Fruit fly (Drosophila melanogaster) whole organism, embryonic: ENCODE data around the gene TTLL6B.

Experiments used
- ATbp ChIP-seq: fragments of 200-800 bp; sonication (Bioruptor generic); optimal IDR thresholded peaks from 2 replicates; lab custom pipeline; 2017; ENCODE audit warnings: missing biosample characterization, mild to moderate bottlenecking, missing genetic modification characterization, missing genetic modification reagents
- CG10321 ChIP-seq: fragments of 200-800 bp; sonication (Bioruptor generic); IDR thresholded peaks from 2 replicates; pipeline ENCODE4 v1.3.6; 2022; ENCODE audit warnings: missing biosample characterization, missing genetic modification characterization
- CG10366 ChIP-seq: fragments of 200-800 bp; sonication (Bioruptor generic); IDR thresholded peaks from 2 replicates; pipeline ENCODE4 v1.3.6; 2022; ENCODE audit warnings: missing biosample characterization, missing genetic modification characterization
- CG11695 ChIP-seq: fragments of 200-800 bp; sonication (Bioruptor generic); IDR thresholded peaks from 3 replicates; pipeline ENCODE4 v1.3.6; 2022; ENCODE audit warnings: missing biosample characterization, missing genetic modification characterization
- CG11696 ChIP-seq: fragments of 200-800 bp; sonication (Bioruptor generic); IDR thresholded peaks from 2 replicates; pipeline ENCODE4 v1.3.6; 2022; ENCODE audit warnings: missing biosample characterization, missing genetic modification characterization
- CG12299 ChIP-seq: fragments of 200-800 bp; sonication (Bioruptor generic); optimal IDR thresholded peaks from 2 replicates; lab custom pipeline; 2018; ENCODE audit warnings: missing biosample characterization, mild to moderate bottlenecking, missing genetic modification characterization
- CG1603 ChIP-seq: fragments of 200-800 bp; sonication (Bioruptor generic); optimal IDR thresholded peaks from 2 replicates; lab custom pipeline; 2019; ENCODE audit warnings: missing biosample characterization, mild to moderate bottlenecking, missing genetic modification characterization, moderate library complexity
- CG17186 ChIP-seq: fragments of 200-800 bp; sonication (Bioruptor generic); optimal IDR thresholded peaks from 3 replicates; lab custom pipeline; 2017; ENCODE audit warnings: missing biosample characterization, missing genetic modification reagents, missing genetic modification characterization
- CG17568 ChIP-seq: fragments of 200-800 bp; sonication (Bioruptor generic); optimal IDR thresholded peaks from 2 replicates; lab custom pipeline; 2018; ENCODE audit warnings: missing biosample characterization, mild to moderate bottlenecking, missing genetic modification characterization, moderate library complexity
- CG17829 ChIP-seq: fragments of 200-800 bp; optimal IDR thresholded peaks from 2 replicates; lab custom pipeline; 2019; ENCODE audit warnings: missing biosample characterization, mild to moderate bottlenecking, missing genetic modification characterization, moderate library complexity
- CG1792 ChIP-seq: fragments of 200-800 bp; sonication (Bioruptor generic); optimal IDR thresholded peaks from 2 replicates; lab custom pipeline; 2016; ENCODE audit warnings: missing biosample characterization, missing genetic modification characterization
- CG18599 ChIP-seq: fragments of 200-800 bp; sonication (Bioruptor generic); optimal IDR thresholded peaks from 3 replicates; lab custom pipeline; 2017; ENCODE audit warnings: missing biosample characterization, missing genetic modification characterization, mild to moderate bottlenecking, moderate library complexity, missing genetic modification reagents
- CG2116 ChIP-seq: fragments of 200-800 bp; sonication (Bioruptor generic); optimal IDR thresholded peaks from 3 replicates; lab custom pipeline; 2018; ENCODE audit warnings: missing biosample characterization, mild to moderate bottlenecking, missing genetic modification characterization
- CG2199 ChIP-seq: fragments of 200-800 bp; sonication (Bioruptor generic); IDR thresholded peaks from 3 replicates; pipeline ENCODE4 v1.3.6; 2022; ENCODE audit warnings: missing biosample characterization, missing genetic modification characterization
- CG31388 ChIP-seq: fragments of 200-800 bp; sonication (Bioruptor generic); optimal IDR thresholded peaks from 2 replicates; lab custom pipeline; 2016; ENCODE audit warnings: missing biosample characterization, missing genetic modification characterization
- CG43689 ChIP-seq: fragments of 200-800 bp; sonication (Bioruptor generic); IDR thresholded peaks from 2 replicates; pipeline ENCODE4 v1.3.6; 2022; ENCODE audit warnings: missing biosample characterization, missing genetic modification characterization
- CG5245 ChIP-seq: fragments of 200-800 bp; sonication (Bioruptor generic); optimal IDR thresholded peaks from 3 replicates; lab custom pipeline; 2016; ENCODE audit warnings: missing biosample characterization, missing genetic modification characterization
- CG8765 ChIP-seq: fragments of 200-800 bp; sonication (Bioruptor generic); IDR thresholded peaks from 2 replicates; pipeline ENCODE4 v1.3.6; 2022; ENCODE audit warnings: missing biosample characterization, missing genetic modification characterization
- D ChIP-seq, 2 experiments: fragments of 200-800 bp in 1 of 2; fragments of >200 bp in 1 of 2; sonication (Bioruptor generic) in 1 of 2; optimal IDR thresholded peaks; 2 replicates in 1 of 2; 3 replicates in 1 of 2; lab custom pipeline; 2017; ENCODE audit warnings: mild to moderate bottlenecking in 1 of 2, missing biosample characterization in 1 of 2, missing genetic modification characterization in 1 of 2, missing genetic modification reagents in 1 of 2
- Dad ChIP-seq: fragments of 200-800 bp; sonication (Bioruptor generic); optimal IDR thresholded peaks from 3 replicates; lab custom pipeline; 2016; ENCODE audit warnings: missing biosample characterization, missing genetic modification characterization
- Dbx ChIP-seq: fragments of 200-800 bp; sonication (Bioruptor generic); IDR thresholded peaks from 3 replicates; pipeline ENCODE4 v1.3.6; 2022; ENCODE audit warnings: missing biosample characterization, missing genetic modification characterization
- Dek ChIP-seq: fragments of 200-800 bp; sonication (Bioruptor generic); optimal IDR thresholded peaks from 3 replicates; lab custom pipeline; 2019; ENCODE audit warnings: missing biosample characterization, mild to moderate bottlenecking, missing genetic modification characterization, moderate library complexity
- Ets97D ChIP-seq: fragments of 200-800 bp; sonication (Bioruptor generic); optimal IDR thresholded peaks from 3 replicates; lab custom pipeline; 2016; ENCODE audit warnings: missing biosample characterization, missing genetic modification characterization
- H15 ChIP-seq: fragments of 200-800 bp; sonication (Bioruptor generic); IDR thresholded peaks from 3 replicates; pipeline ENCODE4 v1.3.6; 2022; ENCODE audit warnings: missing biosample characterization, missing genetic modification characterization
- Hey ChIP-seq: fragments of 200-800 bp; sonication (Bioruptor generic); optimal IDR thresholded peaks from 3 replicates; lab custom pipeline; 2018; ENCODE audit warnings: missing biosample characterization, mild to moderate bottlenecking, missing genetic modification characterization
- Jarid2 ChIP-seq: fragments of 200-800 bp; sonication (Bioruptor generic); optimal IDR thresholded peaks from 3 replicates; lab custom pipeline; 2017; ENCODE audit warnings: mild to moderate bottlenecking, missing biosample characterization, missing genetic modification reagents, missing genetic modification characterization
- MTF-1 ChIP-seq: fragments of 200-800 bp; sonication (Bioruptor generic); optimal IDR thresholded peaks from 2 replicates; lab custom pipeline; 2018; ENCODE audit warnings: missing biosample characterization, mild to moderate bottlenecking, missing genetic modification characterization, borderline replicate concordance
- Oli ChIP-seq: fragments of 200-800 bp; sonication (Bioruptor generic); optimal IDR thresholded peaks from 2 replicates; lab custom pipeline; 2018; ENCODE audit warnings: missing biosample characterization, mild to moderate bottlenecking, missing genetic modification characterization, moderate library complexity
- Side ChIP-seq: fragments of 200-800 bp; sonication (Bioruptor generic); optimal IDR thresholded peaks from 2 replicates; lab custom pipeline; 2016; ENCODE audit warnings: missing biosample characterization, missing genetic modification characterization
- Sry-δ ChIP-seq: fragments of 200-800 bp; sonication (Bioruptor generic); optimal IDR thresholded peaks from 2 replicates; lab custom pipeline; 2016; ENCODE audit warnings: missing biosample characterization, missing genetic modification characterization
- Taf1 ChIP-seq: fragments of 200-800 bp; sonication (Bioruptor generic); IDR thresholded peaks from 2 replicates; pipeline ENCODE4 v1.3.6; 2022; ENCODE audit warnings: missing biosample characterization, missing genetic modification characterization
- abd-A ChIP-seq: fragments of 200-800 bp; sonication (Bioruptor generic); optimal IDR thresholded peaks from 3 replicates; lab custom pipeline; 2019; ENCODE audit warnings: missing biosample characterization, mild to moderate bottlenecking, missing genetic modification characterization, moderate library complexity
- ap ChIP-seq: fragments of 200-800 bp; sonication (Bioruptor generic); IDR thresholded peaks from 2 replicates; pipeline ENCODE4 v1.3.6; 2022; ENCODE audit warnings: missing biosample characterization, missing genetic modification characterization
- bab2 ChIP-seq: fragments of 200-800 bp; sonication (Bioruptor generic); optimal IDR thresholded peaks from 2 replicates; lab custom pipeline; 2016; ENCODE audit warnings: missing biosample characterization, missing genetic modification characterization
- crc ChIP-seq: fragments of 200-800 bp; sonication (Bioruptor generic); optimal IDR thresholded peaks from 2 replicates; lab custom pipeline; 2016; ENCODE audit warnings: missing biosample characterization, missing genetic modification characterization
- danr ChIP-seq: fragments of 200-800 bp; sonication (Bioruptor generic); IDR thresholded peaks from 2 replicates; pipeline ENCODE4 v1.3.6; 2022; ENCODE audit warnings: missing biosample characterization, missing genetic modification characterization
- fd64A ChIP-seq: fragments of 200-800 bp; sonication (Bioruptor generic); optimal IDR thresholded peaks from 3 replicates; lab custom pipeline; 2018; ENCODE audit warnings: missing biosample characterization, mild to moderate bottlenecking, missing genetic modification characterization
- gem ChIP-seq: fragments of 200-800 bp; sonication (Bioruptor generic); optimal IDR thresholded peaks from 2 replicates; lab custom pipeline; 2019; ENCODE audit warnings: missing biosample characterization, mild to moderate bottlenecking, missing genetic modification characterization, moderate library complexity
- gro ChIP-seq: fragments of 200-800 bp; sonication (Bioruptor generic); optimal IDR thresholded peaks from 2 replicates; lab custom pipeline; 2016; ENCODE audit warnings: missing biosample characterization, missing genetic modification characterization
- hbn ChIP-seq: fragments of 200-800 bp; sonication (Bioruptor generic); IDR thresholded peaks from 2 replicates; pipeline ENCODE4 v1.3.6; 2022; ENCODE audit warnings: missing biosample characterization, missing genetic modification characterization; ENCODE audit not compliant: partially characterized antibody
- jumu ChIP-seq: fragments of 200-800 bp; sonication (Bioruptor generic); optimal IDR thresholded peaks from 3 replicates; lab custom pipeline; 2016; ENCODE audit warnings: missing biosample characterization, missing genetic modification characterization
- lmd ChIP-seq: fragments of 200-800 bp; sonication (Bioruptor generic); IDR thresholded peaks from 2 replicates; pipeline ENCODE4 v1.3.6; 2022; ENCODE audit warnings: missing biosample characterization, missing genetic modification characterization
- otp ChIP-seq: fragments of 200-800 bp; sonication (Bioruptor generic); IDR thresholded peaks from 3 replicates; pipeline ENCODE4, ENCODE4 v1.3.6; 2022; ENCODE audit warnings: missing biosample characterization, missing genetic modification characterization
- pum ChIP-seq: fragments of 200-800 bp; sonication (Bioruptor generic); optimal IDR thresholded peaks from 2 replicates; lab custom pipeline; 2016; ENCODE audit warnings: missing biosample characterization, missing genetic modification characterization
- ranshi ChIP-seq: fragments of 200-800 bp; sonication (Bioruptor generic); IDR thresholded peaks from 2 replicates; pipeline ENCODE4 v1.3.6; 2022; ENCODE audit warnings: missing biosample characterization, missing genetic modification characterization
- row ChIP-seq: fragments of 200-800 bp; sonication (Bioruptor generic); IDR thresholded peaks from 3 replicates; pipeline ENCODE4 v1.3.6; 2022; ENCODE audit warnings: missing biosample characterization, missing genetic modification characterization
- run ChIP-seq: fragments of 200-800 bp; sonication (Bioruptor generic); optimal IDR thresholded peaks from 3 replicates; lab custom pipeline; 2018; ENCODE audit warnings: missing biosample characterization, mild to moderate bottlenecking, missing genetic modification characterization
- sd ChIP-seq: fragments of 200-800 bp; sonication (Bioruptor generic); optimal IDR thresholded peaks from 3 replicates; lab custom pipeline; 2018; ENCODE audit warnings: missing biosample characterization, mild to moderate bottlenecking, missing genetic modification characterization, moderate library complexity
- tx ChIP-seq: fragments of 200-800 bp; sonication (Bioruptor generic); optimal IDR thresholded peaks from 2 replicates; lab custom pipeline; 2016; ENCODE audit warnings: missing biosample characterization, missing genetic modification characterization

Gene TTLL6B

DNA sequence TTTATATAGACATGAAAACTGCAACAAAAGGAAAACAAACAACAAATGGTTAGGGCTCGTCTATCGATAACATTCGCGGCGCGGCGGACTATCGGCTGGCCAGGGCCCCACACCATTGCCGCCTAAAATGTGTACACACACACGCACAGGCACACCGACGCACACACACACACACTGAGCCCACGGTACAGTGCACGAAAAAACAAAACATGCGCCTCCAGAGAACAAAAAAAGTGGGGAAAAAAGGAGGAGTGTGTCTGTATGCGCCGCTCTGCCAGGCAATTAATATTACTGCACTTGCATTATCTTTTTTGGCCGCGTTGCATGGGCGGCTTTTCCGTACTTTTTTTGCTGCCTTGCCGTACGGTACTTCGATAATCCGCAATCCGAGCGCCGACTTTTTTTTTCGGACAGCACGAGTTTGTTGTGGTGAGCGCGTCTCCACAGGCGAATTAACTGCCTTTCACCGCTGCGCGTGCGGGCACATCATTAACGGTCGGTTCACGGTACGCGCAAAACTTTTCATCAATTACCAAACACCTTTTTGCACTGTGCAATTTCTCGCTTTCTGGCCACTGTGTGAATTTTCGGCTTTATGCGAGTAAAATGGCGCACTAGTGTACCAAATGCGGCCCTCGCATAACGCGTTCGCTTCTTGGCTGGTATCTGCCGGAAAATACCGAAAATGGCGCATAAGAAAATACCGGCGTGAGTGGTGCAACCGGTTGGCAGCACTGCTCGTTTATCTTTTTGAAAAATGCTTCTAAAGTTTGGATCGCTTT lies 12.8 kb upstream of the TTLL6B start, which contains the start of gene woc (continued):
- no peak for TF ChIP-seq ATbp (GFP tag; lab: Kevin White, UChicago)
- peak; percentile 62 for TF ChIP-seq jumu (GFP tag; lab: Kevin White, UChicago)
- TF ChIP-seq CG43689 (GFP tag; lab: Robert Waterston, UW), result no peak
- no peak for TF ChIP-seq gro
- peak; percentile 72 for TF ChIP-seq row (GFP tag; lab: Robert Waterston, UW)
- TF ChIP-seq sd, result no peak
- peak; percentile 39 for TF ChIP-seq pum (GFP tag; lab: Kevin White, UChicago)
- TF ChIP-seq danr, result peak; percentile 60; the same call in 1 of the 2 replicates
- TF ChIP-seq H15 (GFP tag; lab: Robert Waterston, UW), result no peak
- peak; percentile 66 for TF ChIP-seq CG18599 (GFP tag; lab: Kevin White, UChicago)
- TF ChIP-seq CG11696, result peak; percentile 26; the same call in 1 of the 2 replicates
- TF ChIP-seq CG2116 (GFP tag; lab: Kevin White, UChicago), result peak; percentile 63
- TF ChIP-seq CG17829 (tag; lab: Kevin White, UChicago), result no peak
- no peak for TF ChIP-seq CG31388 (GFP tag; lab: Kevin White, UChicago)
- TF ChIP-seq CG5245, result no peak
- peak; percentile 91 for TF ChIP-seq D (optimal IDR thresholded peaks at IDR 0.05; lab: Kevin White, UChicago)
- no peak for TF ChIP-seq D (GFP tag; optimal IDR thresholded peaks at IDR 0.05; lab: Kevin White, UChicago)
- TF ChIP-seq Dek, result no peak
- no peak for TF ChIP-seq Dad
- TF ChIP-seq Dbx, result peak; percentile 68
- peak; percentile 65 for TF ChIP-seq Side (GFP tag; lab: Kevin White, UChicago)
- TF ChIP-seq gem (tag; lab: Kevin White, UChicago), result no peak
- no peak for TF ChIP-seq Jarid2 (GFP tag; lab: Kevin White, UChicago)
- TF ChIP-seq CG17186 (GFP tag; lab: Kevin White, UChicago), result peak; percentile 88
- TF ChIP-seq Ets97D (GFP tag; lab: Kevin White, UChicago), result peak; percentile 76
- peak; percentile 49 for TF ChIP-seq tx
- TF ChIP-seq CG17568 (GFP tag; lab: Kevin White, UChicago), result no peak
- no peak for TF ChIP-seq run (tag; lab: Kevin White, UChicago)
- TF ChIP-seq CG12299 (tag; lab: Kevin White, UChicago), result no peak
- peak; percentile 25 for TF ChIP-seq crc (GFP tag; lab: Kevin White, UChicago)
- peak; percentile 54 for TF ChIP-seq Sry-δ (GFP tag; lab: Kevin White, UChicago)
- TF ChIP-seq CG10366 (GFP tag; lab: Robert Waterston, UW), result peak; percentile 20; the same call in 1 of the 2 replicates
- TF ChIP-seq lmd (GFP tag; lab: Robert Waterston, UW), result peak; percentile 44; the same call in 1 of the 2 replicates
- TF ChIP-seq abd-A (tag; lab: Kevin White, UChicago), result no peak
- no peak for TF ChIP-seq Oli (tag; lab: Kevin White, UChicago)
- TF ChIP-seq CG1792 (GFP tag; lab: Kevin White, UChicago), result peak; percentile 5
- TF ChIP-seq hbn (GFP tag; lab: Robert Waterston, UW), result peak; percentile 71
- no peak for TF ChIP-seq fd64A
- no peak for TF ChIP-seq CG2199 (GFP tag; lab: Robert Waterston, UW)
- no peak; the same call in 2 of the 3 replicates for TF ChIP-seq otp (GFP tag; lab: Robert Waterston, UW)
- TF ChIP-seq CG8765 (GFP tag; lab: Robert Waterston, UW), result 0 out of 2 replicates have a peak, but pooled peaks have one; percentile 6
- no peak for TF ChIP-seq CG10321 (GFP tag; lab: Robert Waterston, UW)
- peak; percentile 46 for TF ChIP-seq bab2 (GFP tag; lab: Kevin White, UChicago)
- TF ChIP-seq Hey, result no peak
- TF ChIP-seq MTF-1, result no peak
- 0 out of 2 replicates have a peak, but pooled peaks have one; percentile 42 for TF ChIP-seq ap
- no peak; the same call in 1 of the 2 replicates for TF ChIP-seq ranshi (GFP tag; lab: Robert Waterston, UW)
- TF ChIP-seq CG1603 (tag; lab: Kevin White, UChicago), result peak; percentile 81
- TF ChIP-seq CG11695 (GFP tag; lab: Robert Waterston, UW), result peak; percentile 85; the same call in 2 of the 3 replicates
- peak; percentile 18; the same call in 1 of the 2 replicates for TF ChIP-seq Taf1 (GFP tag; lab: Robert Waterston, UW)
